Fruit fly (Drosophila melanogaster) whole organism, wandering third instar larva: ENCODE measurements around the gene CG44838.
A peak's percentile ranks its signal among the peaks of the same experiment; 100 is the strongest.

Source experiments
- Abd-B ChIP-seq: fragments of >200 bp; optimal IDR thresholded peaks from 2 replicates; lab custom pipeline; 2017; ENCODE audit warnings: missing biosample characterization, missing genetic modification characterization
- CG32264 ChIP-seq: fragments of 200-800 bp; sonication (Bioruptor generic); optimal IDR thresholded peaks from 2 replicates; lab custom pipeline; 2016; ENCODE audit warnings: missing biosample characterization, missing genetic modification characterization
- CG9705 ChIP-seq: fragments of 200-800 bp; sonication (Bioruptor generic); optimal IDR thresholded peaks from 2 replicates; lab custom pipeline; 2018; ENCODE audit warnings: missing biosample characterization, mild to moderate bottlenecking, missing genetic modification characterization
- CrebA ChIP-seq: fragments of 200-800 bp; sonication (Bioruptor generic); optimal IDR thresholded peaks from 2 replicates; lab custom pipeline; 2016; ENCODE audit warnings: missing biosample characterization, mild to moderate bottlenecking, missing genetic modification characterization, borderline replicate concordance
- Dfd ChIP-seq: fragments of >200 bp; optimal IDR thresholded peaks from 2 replicates; lab custom pipeline; 2017; ENCODE audit warnings: missing biosample characterization, missing genetic modification characterization
- GATAd ChIP-seq: sonication (Bioruptor generic); optimal IDR thresholded peaks from 2 replicates; lab custom pipeline; 2016; ENCODE audit warnings: missing biosample characterization, missing genetic modification characterization
- HLH106 ChIP-seq: fragments of 200-800 bp; optimal IDR thresholded peaks from 3 replicates; lab custom pipeline; 2019; ENCODE audit warnings: missing biosample characterization, mild to moderate bottlenecking, missing genetic modification characterization, moderate library complexity
- Hnf4 ChIP-seq: fragments of 200-800 bp; sonication (Bioruptor generic); optimal IDR thresholded peaks from 2 replicates; lab custom pipeline; 2016; ENCODE audit warnings: missing biosample characterization, mild to moderate bottlenecking, missing genetic modification characterization
- Hr78 ChIP-seq: fragments of >200 bp; optimal IDR thresholded peaks from 2 replicates; lab custom pipeline; 2017; ENCODE audit warnings: missing biosample characterization, missing genetic modification characterization
- Hr83 ChIP-seq: fragments of 200-300 bp; sonication (Bioruptor generic); optimal IDR thresholded peaks from 2 replicates; lab custom pipeline; 2016; ENCODE audit warnings: missing biosample characterization, mild to moderate bottlenecking, missing genetic modification characterization, moderate library complexity; ENCODE audit not compliant: poor library complexity, severe bottlenecking
- Jra ChIP-seq: sonication (Bioruptor generic); optimal IDR thresholded peaks from 2 replicates; lab custom pipeline; 2016; ENCODE audit warnings: missing biosample characterization, missing genetic modification characterization
- Mio ChIP-seq: sonication (Bioruptor generic); optimal IDR thresholded peaks from 2 replicates; lab custom pipeline; 2016; ENCODE audit warnings: missing biosample characterization, missing genetic modification characterization
- Myc ChIP-seq: fragments of >200 bp; optimal IDR thresholded peaks from 2 replicates; lab custom pipeline; 2017
- N ChIP-seq: fragments of >200 bp; optimal IDR thresholded peaks from 2 replicates; lab custom pipeline; 2018; ENCODE audit warnings: missing biosample characterization, missing external identifiers, missing genetic modification characterization
- OdsH ChIP-seq: fragments of 200-800 bp; sonication (Bioruptor generic); optimal IDR thresholded peaks from 2 replicates; lab custom pipeline; 2016; ENCODE audit warnings: missing biosample characterization, mild to moderate bottlenecking, missing genetic modification characterization
- Rel ChIP-seq, 2 experiments: fragments of 200-800 bp; sonication (Bioruptor generic) in 1 of 2; optimal IDR thresholded peaks; 2 replicates in 1 of 2; 3 replicates in 1 of 2; lab custom pipeline; 2016 to 2019; ENCODE audit warnings: mild to moderate bottlenecking in 2 of 2, missing biosample characterization in 2 of 2, missing genetic modification characterization in 2 of 2, moderate library complexity in 1 of 2
- Sp1 ChIP-seq: fragments of 200-800 bp; sonication (Bioruptor generic); optimal IDR thresholded peaks from 3 replicates; lab custom pipeline; 2019; ENCODE audit warnings: missing biosample characterization, mild to moderate bottlenecking, missing genetic modification characterization, moderate library complexity
- br ChIP-seq: fragments of 200-800 bp; sonication (Bioruptor generic); optimal IDR thresholded peaks from 2 replicates; lab custom pipeline; 2016; ENCODE audit warnings: missing biosample characterization, missing genetic modification characterization
- brk ChIP-seq: fragments of 200-800 bp; sonication (Bioruptor generic); optimal IDR thresholded peaks from 2 replicates; lab custom pipeline; 2016; ENCODE audit warnings: missing biosample characterization, mild to moderate bottlenecking, missing genetic modification characterization
- dl ChIP-seq, 2 experiments: fragments of 175-275, 200-275 bp in 1 of 2; fragments of 200-275 bp in 1 of 2; sonication (Bioruptor generic); optimal IDR thresholded peaks; lab custom pipeline; 2018; ENCODE audit warnings: mild to moderate bottlenecking in 2 of 2, missing biosample characterization in 2 of 2, missing genetic modification characterization in 2 of 2, moderate library complexity in 2 of 2; ENCODE audit not compliant: partially characterized antibody in 2 of 2, insufficient read depth in 1 of 2
- dmrt93B ChIP-seq: fragments of 200-800 bp; sonication (Bioruptor generic); optimal IDR thresholded peaks from 2 replicates; lab custom pipeline; 2018; ENCODE audit warnings: missing biosample characterization, mild to moderate bottlenecking, missing genetic modification characterization
- dsf ChIP-seq: sonication (Bioruptor generic); optimal IDR thresholded peaks from 2 replicates; lab custom pipeline; 2016; ENCODE audit warnings: missing biosample characterization, missing genetic modification characterization, borderline replicate concordance
- ey ChIP-seq: fragments of 200-800 bp; sonication (Bioruptor generic); optimal IDR thresholded peaks from 2 replicates; lab custom pipeline; 2016; ENCODE audit warnings: missing biosample characterization, missing genetic modification characterization
- foxo ChIP-seq, 2 experiments: fragments of 200-800 bp; sonication (Bioruptor generic); optimal IDR thresholded peaks; 2 replicates in 1 of 2; 3 replicates in 1 of 2; lab custom pipeline; 2016 to 2017; ENCODE audit warnings: missing biosample characterization in 2 of 2, missing genetic modification characterization in 2 of 2
- fru ChIP-seq: fragments of 200-800 bp; sonication (Bioruptor generic); optimal IDR thresholded peaks from 3 replicates; lab custom pipeline; 2016; ENCODE audit warnings: missing biosample characterization, mild to moderate bottlenecking, missing genetic modification characterization
- h ChIP-seq: fragments of 200-800 bp; sonication (Bioruptor generic); optimal IDR thresholded peaks from 3 replicates; lab custom pipeline; 2016; ENCODE audit warnings: missing biosample characterization, mild to moderate bottlenecking, missing genetic modification characterization
- jim ChIP-seq: fragments of 175-275, 200-325 bp; sonication (Bioruptor generic); optimal IDR thresholded peaks from 2 replicates; lab custom pipeline; 2016; ENCODE audit warnings: missing biosample characterization, mild to moderate bottlenecking, missing genetic modification characterization
- pan ChIP-seq: fragments of >200 bp; optimal IDR thresholded peaks from 2 replicates; lab custom pipeline; 2017
- psq ChIP-seq: fragments of 200-800 bp; sonication (Bioruptor generic); optimal IDR thresholded peaks from 3 replicates; lab custom pipeline; 2017; ENCODE audit warnings: missing biosample characterization, mild to moderate bottlenecking, missing genetic modification characterization, moderate library complexity
- rgr ChIP-seq: fragments of 200-800 bp; sonication (Bioruptor generic); optimal IDR thresholded peaks from 3 replicates; lab custom pipeline; 2016; ENCODE audit warnings: missing biosample characterization, mild to moderate bottlenecking, missing genetic modification characterization
- sage ChIP-seq: fragments of 200-800 bp; sonication (Bioruptor generic); optimal IDR thresholded peaks from 2 replicates; lab custom pipeline; 2016; ENCODE audit warnings: missing biosample characterization, mild to moderate bottlenecking, missing genetic modification characterization
- sv ChIP-seq: fragments of 200-800 bp; sonication (Bioruptor generic); optimal IDR thresholded peaks from 3 replicates; lab custom pipeline; 2016; ENCODE audit warnings: missing biosample characterization, missing genetic modification characterization
- tai ChIP-seq: sonication (Bioruptor generic); optimal IDR thresholded peaks from 2 replicates; lab custom pipeline; 2016; ENCODE audit warnings: missing biosample characterization, missing genetic modification characterization
- usp ChIP-seq: fragments of >200 bp; optimal IDR thresholded peaks from 2 replicates; lab custom pipeline; 2017; ENCODE audit warnings: missing biosample characterization, missing genetic modification characterization
- woc ChIP-seq: sonication (Bioruptor generic); optimal IDR thresholded peaks from 2 replicates; lab custom pipeline; 2016; ENCODE audit warnings: missing biosample characterization, mild to moderate bottlenecking, missing genetic modification characterization

The CG44838 gene

dm6 chr3L:9487586-9487985 lies 26.7 kb downstream of the CG44838 start, which contains the start of gene pall:
Gene pall, minus strand, starts transcription at chr3L:9487790.
- TF ChIP-seq sage (GFP tag; lab: Kevin White, UChicago) = no peak
- TF ChIP-seq br (GFP tag; lab: Kevin White, UChicago) = no peak
- no peak for TF ChIP-seq CG9705
- TF ChIP-seq HLH106 (tag; lab: Kevin White, UChicago) = no peak
- TF ChIP-seq dsf (GFP tag; lab: Kevin White, UChicago) = no peak
- no peak for TF ChIP-seq Hnf4 (GFP tag; lab: Kevin White, UChicago)
- TF ChIP-seq Hr78 (GFP tag; lab: Kevin White, UChicago) = no peak
- TF ChIP-seq h (GFP tag; lab: Kevin White, UChicago) = no peak
- no peak for TF ChIP-seq Rel (GFP tag; optimal IDR thresholded peaks at IDR 0.05; lab: Kevin White, UChicago)
- peak; percentile 40 for TF ChIP-seq Rel (tag; optimal IDR thresholded peaks at IDR 0.05; lab: Kevin White, UChicago)
- TF ChIP-seq CrebA = no peak
- TF ChIP-seq ey (GFP tag; lab: Kevin White, UChicago) = no peak
- TF ChIP-seq Myc = peak; percentile 48
- no peak for TF ChIP-seq brk

DNA sequence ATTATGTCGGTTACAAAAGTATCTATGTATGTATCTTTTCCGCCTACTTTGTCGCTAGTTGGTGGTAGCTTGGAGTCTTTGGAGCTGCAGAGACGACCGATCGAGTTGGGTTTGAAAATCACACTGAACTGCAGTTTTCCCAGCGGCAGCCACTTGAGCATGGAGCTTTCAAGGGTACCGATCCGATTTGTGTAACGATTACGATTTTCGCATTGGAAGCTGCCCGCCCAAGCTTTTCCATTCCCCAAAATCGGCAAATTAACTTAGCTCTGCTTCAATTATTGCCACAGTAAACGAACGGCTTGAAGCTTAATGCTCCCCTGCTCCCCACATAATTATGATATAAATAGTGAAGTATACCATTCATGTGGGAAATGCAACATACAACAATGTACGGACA lies 28.3 kb downstream of the CG44838 start, which contains the start of gene CG32036:
Gene CG32036 (minus strand): TSS at position 101 of the 400 bp plus-strand sequence.
- TF ChIP-seq Jra (GFP tag; lab: Kevin White, UChicago) (no peak), CG9705 (no peak), Mio (GFP tag; lab: Kevin White, UChicago) (no peak), br (GFP tag; lab: Kevin White, UChicago) (no peak), Hnf4 (GFP tag; lab: Kevin White, UChicago) (no peak), OdsH (GFP tag; lab: Kevin White, UChicago) (no peak), woc (GFP tag; lab: Kevin White, UChicago) (no peak), HLH106 (tag; lab: Kevin White, UChicago) (no peak)
- TF ChIP-seq, all 38 proteins: peak for 0

dm6 chr3L:9489627-9490026 lies 28.8 kb downstream of the CG44838 start:
- TF ChIP-seq dl (GFP tag; optimal IDR thresholded peaks at IDR 0.05; lab: Kevin White, UChicago; ENCODE audit: insufficient read depth in 1 of 2, partially characterized antibody in 2 of 2) (no peak), usp (no peak), Jra (GFP tag; lab: Kevin White, UChicago) (no peak), psq (no peak), CG32264 (GFP tag; lab: Kevin White, UChicago) (no peak), dsf (GFP tag; lab: Kevin White, UChicago) (no peak), h (GFP tag; lab: Kevin White, UChicago) (no peak), tai (GFP tag; lab: Kevin White, UChicago) (no peak), CrebA (no peak), Dfd (GFP tag; lab: Kevin White, UChicago) (no peak), Mio (GFP tag; lab: Kevin White, UChicago) (no peak), dmrt93B (GFP tag; lab: Kevin White, UChicago) (no peak), Myc (no peak), brk (no peak), ey (GFP tag; lab: Kevin White, UChicago) (no peak), woc (GFP tag; lab: Kevin White, UChicago) (no peak), fru (no peak)

- TF ChIP-seq foxo (GFP tag; optimal IDR thresholded peaks at IDR 0.05; lab: Kevin White, UChicago) = no peak
- TF ChIP-seq br (GFP tag; lab: Kevin White, UChicago) = no peak
- no peak for TF ChIP-seq pan (lab: Kevin White, UChicago)
- no peak for TF ChIP-seq HLH106 (tag; lab: Kevin White, UChicago)
- no peak for TF ChIP-seq jim (GFP tag; lab: Kevin White, UChicago)
- no peak for TF ChIP-seq Sp1 (GFP tag; lab: Kevin White, UChicago)
- TF ChIP-seq CG9705 = no peak
- TF ChIP-seq sage (GFP tag; lab: Kevin White, UChicago) = no peak
- TF ChIP-seq GATAd (GFP tag; lab: Kevin White, UChicago) = no peak
Observed at dm6 chr3L:9490432-9490831, 29.6 kb downstream of the CG44838 start.

DNA sequence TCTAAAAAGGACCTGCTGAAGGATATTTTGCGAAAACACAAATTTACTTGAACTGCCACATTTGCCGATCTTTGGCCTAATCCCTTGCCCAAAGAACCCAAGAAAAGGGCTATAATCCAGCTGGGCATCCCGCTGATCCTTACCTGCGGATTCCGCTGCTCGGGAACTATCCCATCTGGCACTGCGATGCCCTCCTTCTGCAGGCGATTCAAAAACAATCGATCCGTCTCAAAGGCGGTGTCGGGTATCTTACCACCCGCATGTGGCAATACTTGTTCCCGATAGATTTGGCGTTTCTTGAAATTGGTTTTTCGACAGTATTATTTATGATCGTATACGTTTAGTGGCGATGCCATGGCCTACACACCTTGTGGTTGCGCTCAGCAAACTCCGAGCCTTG lies 30.5 kb downstream of the CG44838 start:
- TF ChIP-seq N (GFP tag; lab: Kevin White, UChicago) = no peak
- no peak for TF ChIP-seq woc (GFP tag; lab: Kevin White, UChicago)
- no peak for TF ChIP-seq CG9705
- TF ChIP-seq ey (GFP tag; lab: Kevin White, UChicago) = no peak
- TF ChIP-seq rgr (GFP tag; lab: Kevin White, UChicago) = no peak
- TF ChIP-seq Jra (GFP tag; lab: Kevin White, UChicago) = no peak
- no peak for TF ChIP-seq dmrt93B (GFP tag; lab: Kevin White, UChicago)
- no peak for TF ChIP-seq CG32264 (GFP tag; lab: Kevin White, UChicago)
- TF ChIP-seq dl (GFP tag; optimal IDR thresholded peaks at IDR 0.05; lab: Kevin White, UChicago; ENCODE audit: insufficient read depth in 1 of 2, partially characterized antibody in 2 of 2) = no peak
- no peak for TF ChIP-seq Abd-B (GFP tag; lab: Kevin White, UChicago)
- no peak for TF ChIP-seq Mio (GFP tag; lab: Kevin White, UChicago)
- TF ChIP-seq pan (lab: Kevin White, UChicago) = no peak
- no peak for TF ChIP-seq fru
- TF ChIP-seq Hr83 = no peak
- no peak for TF ChIP-seq br (GFP tag; lab: Kevin White, UChicago)
- no peak for TF ChIP-seq HLH106 (tag; lab: Kevin White, UChicago)
- TF ChIP-seq sv (GFP tag; lab: Kevin White, UChicago) = no peak
- TF ChIP-seq tai (GFP tag; lab: Kevin White, UChicago) = no peak
- TF ChIP-seq GATAd (GFP tag; lab: Kevin White, UChicago) = no peak
- TF ChIP-seq OdsH (GFP tag; lab: Kevin White, UChicago) = no peak
